Fruit fly (Drosophila melanogaster) whole organism, embryonic: ENCODE measurements around the gene CNPYb.

Experiments
- CG10209 ChIP-seq: fragments of 200-800 bp; sonication (Bioruptor generic); optimal IDR thresholded peaks from 3 replicates; lab custom pipeline; 2017; ENCODE audit warnings: missing biosample characterization, mild to moderate bottlenecking, missing genetic modification characterization, missing genetic modification reagents
- CG12391 ChIP-seq: fragments of 200-800 bp; sonication (Bioruptor generic); optimal IDR thresholded peaks from 3 replicates; lab custom pipeline; 2018; ENCODE audit warnings: missing biosample characterization, mild to moderate bottlenecking, missing genetic modification characterization, moderate library complexity
- CG13123 ChIP-seq: fragments of 200-800 bp; sonication (Bioruptor generic); optimal IDR thresholded peaks from 2 replicates; lab custom pipeline; 2016; ENCODE audit warnings: missing biosample characterization, missing genetic modification characterization
- CG13287 ChIP-seq: fragments of 200-800 bp; sonication (Bioruptor generic); IDR thresholded peaks from 2 replicates; pipeline ENCODE4 v1.3.6; 2022; ENCODE audit warnings: missing biosample characterization, missing genetic modification characterization; ENCODE audit not compliant: partially characterized antibody
- CG14014 ChIP-seq: fragments of 200-800 bp; sonication (Bioruptor generic); IDR thresholded peaks from 2 replicates; pipeline ENCODE4 v1.3.6; 2022; ENCODE audit warnings: missing biosample characterization, missing genetic modification characterization
- CG14441 ChIP-seq: fragments of 200-800 bp; sonication (Bioruptor generic); IDR thresholded peaks from 2 replicates; pipeline ENCODE4 v1.3.6; 2022; ENCODE audit warnings: missing biosample characterization, missing genetic modification characterization
- CG15269 ChIP-seq: fragments of 200-800 bp; sonication (Bioruptor generic); optimal IDR thresholded peaks from 2 replicates; lab custom pipeline; 2018; ENCODE audit warnings: missing biosample characterization, mild to moderate bottlenecking, missing genetic modification characterization, moderate library complexity
- CG15696 ChIP-seq: fragments of 200-800 bp; sonication (Bioruptor generic); optimal IDR thresholded peaks from 2 replicates; lab custom pipeline; 2019; ENCODE audit warnings: missing biosample characterization, mild to moderate bottlenecking, missing genetic modification characterization, moderate library complexity
- CG16863 ChIP-seq: fragments of 200-800 bp; sonication (Bioruptor generic); optimal IDR thresholded peaks from 3 replicates; lab custom pipeline; 2016; ENCODE audit warnings: missing biosample characterization, missing genetic modification characterization
- CG17361 ChIP-seq: fragments of 200-800 bp; sonication (Bioruptor generic); IDR thresholded peaks from 3 replicates; pipeline ENCODE4 v1.3.6; 2022; ENCODE audit warnings: missing biosample characterization, missing genetic modification characterization
- CG18476 ChIP-seq: fragments of 200-800 bp; sonication (Bioruptor generic); optimal IDR thresholded peaks from 2 replicates; lab custom pipeline; 2016; ENCODE audit warnings: missing biosample characterization, mild to moderate bottlenecking, missing genetic modification characterization
- CG2875 ChIP-seq: fragments of 200-800 bp; sonication (Bioruptor generic); optimal IDR thresholded peaks from 2 replicates; lab custom pipeline; 2017; ENCODE audit warnings: missing biosample characterization, mild to moderate bottlenecking, missing genetic modification characterization, missing genetic modification reagents
- CG31365 ChIP-seq: fragments of 200-800 bp; sonication (Bioruptor generic); optimal IDR thresholded peaks from 2 replicates; lab custom pipeline; 2018; ENCODE audit warnings: missing biosample characterization, mild to moderate bottlenecking, missing genetic modification characterization
- CG31388 ChIP-seq: fragments of 200-800 bp; sonication (Bioruptor generic); optimal IDR thresholded peaks from 2 replicates; lab custom pipeline; 2016; ENCODE audit warnings: missing biosample characterization, missing genetic modification characterization
- CG33213 ChIP-seq: fragments of 200-800 bp; sonication (Bioruptor generic); optimal IDR thresholded peaks from 3 replicates; lab custom pipeline; 2016; ENCODE audit warnings: missing biosample characterization, missing genetic modification characterization
- CG33557 ChIP-seq: fragments of 200-800 bp; sonication (Bioruptor generic); optimal IDR thresholded peaks from 2 replicates; lab custom pipeline; 2019; ENCODE audit warnings: missing biosample characterization, mild to moderate bottlenecking, missing genetic modification characterization, moderate library complexity
- CG4404 ChIP-seq: fragments of 200-800 bp; sonication (Bioruptor generic); IDR thresholded peaks from 2 replicates; pipeline ENCODE4 v1.3.6; 2022; ENCODE audit warnings: missing biosample characterization, missing genetic modification characterization
- CG7987 ChIP-seq: fragments of 200-800 bp; sonication (Bioruptor generic); optimal IDR thresholded peaks from 2 replicates; lab custom pipeline; 2018; ENCODE audit warnings: missing biosample characterization, mild to moderate bottlenecking, missing genetic modification characterization, moderate library complexity
- CG8944 ChIP-seq: fragments of 200-800 bp; sonication (Bioruptor generic); optimal IDR thresholded peaks from 3 replicates; lab custom pipeline; 2016; ENCODE audit warnings: missing biosample characterization, missing genetic modification characterization
- CG9797 ChIP-seq: fragments of 200-800 bp; sonication (Bioruptor generic); optimal IDR thresholded peaks from 3 replicates; lab custom pipeline; 2018; ENCODE audit warnings: missing biosample characterization, mild to moderate bottlenecking, missing genetic modification characterization
- CG9817 ChIP-seq: fragments of 200-800 bp; sonication (Bioruptor generic); optimal IDR thresholded peaks from 2 replicates; lab custom pipeline; 2018; ENCODE audit warnings: missing biosample characterization, mild to moderate bottlenecking, missing genetic modification characterization, moderate library complexity
- Deaf1 ChIP-seq: fragments of 200-800 bp; optimal IDR thresholded peaks from 3 replicates; lab custom pipeline; 2019; ENCODE audit warnings: missing biosample characterization, mild to moderate bottlenecking, missing genetic modification characterization, moderate library complexity
- Drgx ChIP-seq: fragments of 200-800 bp; sonication (Bioruptor generic); IDR thresholded peaks from 2 replicates; pipeline ENCODE4 v1.3.6; 2022; ENCODE audit warnings: missing biosample characterization, missing genetic modification characterization
- Fer3 ChIP-seq: fragments of 200-800 bp; sonication (Bioruptor generic); optimal IDR thresholded peaks from 2 replicates; lab custom pipeline; 2018; ENCODE audit warnings: missing biosample characterization, mild to moderate bottlenecking, missing genetic modification characterization, moderate library complexity
- GATAe ChIP-seq: fragments of 200-800 bp; sonication (Bioruptor generic); conservative IDR thresholded peaks from 2 replicates; pipeline ENCODE4 v1.3.6; 2022; ENCODE audit warnings: missing biosample characterization, missing genetic modification characterization
- Hr39 ChIP-seq: fragments of >200 bp; optimal IDR thresholded peaks from 2 replicates; lab custom pipeline; 2017
- NC2α ChIP-seq: fragments of 200-800 bp; sonication (Bioruptor generic); optimal IDR thresholded peaks from 2 replicates; lab custom pipeline; 2016; ENCODE audit warnings: missing biosample characterization, missing genetic modification characterization
- NK7.1 ChIP-seq: fragments of 200-800 bp; sonication (Bioruptor generic); optimal IDR thresholded peaks from 3 replicates; lab custom pipeline; 2016; ENCODE audit warnings: missing biosample characterization, missing genetic modification characterization
- Sox100B ChIP-seq: fragments of 200-800 bp; sonication (Bioruptor generic); optimal IDR thresholded peaks from 3 replicates; lab custom pipeline; 2018; ENCODE audit warnings: missing biosample characterization, mild to moderate bottlenecking, missing genetic modification characterization
- btn ChIP-seq: fragments of 200-800 bp; sonication (Bioruptor generic); optimal IDR thresholded peaks from 2 replicates; lab custom pipeline; 2016; ENCODE audit warnings: missing biosample characterization, missing genetic modification characterization
- cato ChIP-seq: fragments of 200-800 bp; sonication (Bioruptor generic); optimal IDR thresholded peaks from 2 replicates; lab custom pipeline; 2016; ENCODE audit warnings: missing biosample characterization, missing genetic modification characterization, borderline replicate concordance
- caup ChIP-seq: fragments of 200-800 bp; sonication (Bioruptor generic); optimal IDR thresholded peaks from 3 replicates; lab custom pipeline; 2017; ENCODE audit warnings: missing biosample characterization, mild to moderate bottlenecking, missing genetic modification characterization, moderate library complexity; ENCODE audit not compliant: severe bottlenecking
- corto ChIP-seq: fragments of 200-800 bp; sonication (Bioruptor generic); optimal IDR thresholded peaks from 2 replicates; lab custom pipeline; 2016; ENCODE audit warnings: missing biosample characterization, mild to moderate bottlenecking, missing genetic modification characterization, moderate library complexity
- crol ChIP-seq: fragments of 200-800 bp; sonication (Bioruptor generic); IDR thresholded peaks from 2 replicates; pipeline ENCODE4 v1.3.6; 2022; ENCODE audit warnings: missing biosample characterization, missing genetic modification characterization
- grau ChIP-seq: fragments of 200-800 bp; optimal IDR thresholded peaks from 3 replicates; lab custom pipeline; 2019; ENCODE audit warnings: missing biosample characterization, mild to moderate bottlenecking, missing genetic modification characterization, moderate library complexity
- hb ChIP-seq: fragments of 200-800 bp; sonication (Bioruptor generic); IDR thresholded peaks from 3 replicates; pipeline ENCODE4 v1.3.6; 2022; ENCODE audit warnings: missing biosample characterization, missing genetic modification characterization; ENCODE audit not compliant: partially characterized antibody
- lilli ChIP-seq: fragments of 200-800 bp; sonication (Bioruptor generic); optimal IDR thresholded peaks from 3 replicates; lab custom pipeline; 2016; ENCODE audit warnings: missing biosample characterization, missing genetic modification characterization
- prd ChIP-seq, 3 experiments: fragments of >200 bp in 2 of 3; fragments of 200-800 bp in 1 of 3; sonication (Bioruptor generic) in 1 of 3; optimal IDR thresholded peaks in 2 of 3; IDR thresholded peaks in 1 of 3; 2 replicates in 2 of 3; 3 replicates in 1 of 3; pipeline versions ENCODE4 v1.3.6 to Lab custom; 2017 to 2022; ENCODE audit warnings: missing biosample characterization in 1 of 3, missing genetic modification characterization in 1 of 3
- ro ChIP-seq: fragments of 200-800 bp; sonication (Bioruptor generic); IDR thresholded peaks from 2 replicates; pipeline ENCODE4 v1.3.6; 2022; ENCODE audit warnings: missing biosample characterization, missing genetic modification characterization
- row ChIP-seq: fragments of 200-800 bp; sonication (Bioruptor generic); IDR thresholded peaks from 3 replicates; pipeline ENCODE4 v1.3.6; 2022; ENCODE audit warnings: missing biosample characterization, missing genetic modification characterization
- run ChIP-seq: fragments of 200-800 bp; sonication (Bioruptor generic); optimal IDR thresholded peaks from 3 replicates; lab custom pipeline; 2018; ENCODE audit warnings: missing biosample characterization, mild to moderate bottlenecking, missing genetic modification characterization
- salm ChIP-seq: fragments of 200-800 bp; sonication (Bioruptor generic); optimal IDR thresholded peaks from 2 replicates; lab custom pipeline; 2018; ENCODE audit warnings: missing biosample characterization, mild to moderate bottlenecking, missing genetic modification characterization
- seq ChIP-seq: fragments of 200-800 bp; sonication (Bioruptor generic); IDR thresholded peaks from 2 replicates; pipeline ENCODE4 v1.3.6; 2022; ENCODE audit warnings: missing biosample characterization, missing genetic modification characterization
- tna ChIP-seq: fragments of 200-800 bp; sonication (Bioruptor generic); IDR thresholded peaks from 2 replicates; pipeline ENCODE4 v1.3.6; 2022; ENCODE audit warnings: missing biosample characterization, missing genetic modification characterization; ENCODE audit not compliant: partially characterized antibody
- vfl ChIP-seq: fragments of 200-800 bp; sonication (Bioruptor generic); optimal IDR thresholded peaks from 2 replicates; lab custom pipeline; 2016; ENCODE audit warnings: missing biosample characterization, missing genetic modification characterization
- wor ChIP-seq: fragments of 200-800 bp; sonication (Bioruptor generic); IDR thresholded peaks from 2 replicates; pipeline ENCODE4 v1.3.6; 2022; ENCODE audit warnings: missing biosample characterization, missing genetic modification characterization
- yki ChIP-seq: fragments of >200 bp; optimal IDR thresholded peaks from 3 replicates; lab custom pipeline; 2018
- zen2 ChIP-seq: fragments of 200-800 bp; sonication (Bioruptor generic); IDR thresholded peaks from 3 replicates; pipeline ENCODE4 v1.3.6; 2022; ENCODE audit warnings: missing biosample characterization, missing genetic modification characterization; ENCODE audit not compliant: partially characterized antibody

The CNPYb gene

DNA sequence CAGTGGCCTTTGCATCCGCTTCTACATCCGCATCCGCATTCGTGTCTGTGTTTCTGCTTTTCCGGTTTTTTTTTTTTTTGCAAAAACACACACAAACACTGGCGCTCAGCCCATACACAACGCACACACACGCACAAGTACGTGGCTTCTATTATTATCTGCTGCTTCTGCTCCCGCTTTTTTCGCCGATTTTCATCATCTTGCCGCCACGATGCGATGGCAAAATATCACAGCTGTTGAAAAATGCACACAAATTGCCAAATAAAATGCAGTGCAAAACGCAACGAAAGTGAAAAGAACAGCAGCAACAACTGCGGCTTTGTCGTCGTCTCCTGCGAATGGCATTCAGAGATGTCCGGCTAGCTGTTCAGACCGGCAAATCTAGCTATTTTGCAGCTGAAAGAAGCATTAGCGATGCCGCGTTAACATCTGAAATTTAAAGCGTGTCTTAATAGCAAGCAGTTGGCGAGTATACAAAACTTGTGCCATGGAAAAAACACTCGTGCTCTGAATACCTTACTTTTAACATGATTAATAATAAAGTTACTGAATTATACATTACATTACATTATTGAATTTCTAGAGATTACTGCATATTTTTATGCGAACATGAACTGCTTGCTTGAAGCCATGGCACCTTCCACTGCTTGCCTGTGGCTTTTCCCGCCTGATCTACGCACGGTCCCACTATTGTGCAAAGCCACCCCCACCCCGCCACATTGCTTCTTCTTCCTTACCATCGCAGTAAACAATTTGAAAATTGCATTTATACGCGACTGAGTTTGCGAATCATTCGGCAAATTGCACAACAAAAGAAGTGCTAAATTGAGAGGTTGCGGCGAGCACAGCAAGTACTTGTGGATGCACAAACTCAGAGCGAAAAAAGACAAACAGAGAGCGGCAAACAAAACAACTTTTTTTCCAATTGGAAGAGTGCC, 33.3 kb downstream of the CNPYb start, which contains the start of the genes Ugt316A1 and Sfxn2 (continued):
- TF ChIP-seq CG10209 (GFP tag; lab: Kevin White, UChicago) = peak; percentile 26
- no peak for TF ChIP-seq CG2875 (GFP tag; lab: Kevin White, UChicago)
- 0 out of 2 replicates have a peak, but pooled peaks have one; percentile 7 for TF ChIP-seq seq
- peak; percentile 64; the same call in 1 of the 2 replicates for TF ChIP-seq crol (GFP tag; lab: Robert Waterston, UW)
- TF ChIP-seq NC2α (GFP tag; lab: Kevin White, UChicago) = no peak
- no peak for TF ChIP-seq GATAe
- peak; percentile 55 for TF ChIP-seq CG14441 (GFP tag; lab: Robert Waterston, UW)
- TF ChIP-seq yki (lab: Kevin White, UChicago) = peak; percentile 65
- no peak for TF ChIP-seq CG14014 (GFP tag; lab: Robert Waterston, UW)
- TF ChIP-seq CG33213 (GFP tag; lab: Kevin White, UChicago) = no peak
- peak; percentile 39 for TF ChIP-seq vfl
- peak; percentile 75 for TF ChIP-seq lilli
- no peak for TF ChIP-seq btn (GFP tag; lab: Kevin White, UChicago)
- TF ChIP-seq cato = no peak
- no peak for TF ChIP-seq wor (GFP tag; lab: Robert Waterston, UW)
- TF ChIP-seq CG9817 (tag; lab: Kevin White, UChicago) = peak; percentile 49
- peak; percentile 1 for TF ChIP-seq Fer3
- no peak for TF ChIP-seq CG31388
- peak; percentile 71 for TF ChIP-seq CG17361 (GFP tag; lab: Robert Waterston, UW)
- peak; percentile 2 for TF ChIP-seq CG15269 (tag; lab: Kevin White, UChicago)
- TF ChIP-seq CG12391 = peak; percentile 69
- TF ChIP-seq caup (GFP tag; lab: Kevin White, UChicago) = no peak
- peak; percentile 98 for TF ChIP-seq CG31365 (tag; lab: Kevin White, UChicago)
- no peak for TF ChIP-seq CG18476 (GFP tag; lab: Kevin White, UChicago)
- TF ChIP-seq CG13287 (GFP tag; lab: Robert Waterston, UW) = no peak; the same call in 1 of the 2 replicates
- TF ChIP-seq CG15696 = peak; percentile 59
- no peak for TF ChIP-seq ro (GFP tag; lab: Robert Waterston, UW)
- TF ChIP-seq CG33557 (GFP tag; lab: Kevin White, UChicago) = peak; percentile 35
- TF ChIP-seq zen2 (GFP tag; lab: Robert Waterston, UW) = no peak
- no peak for TF ChIP-seq Sox100B (GFP tag; lab: Kevin White, UChicago)
- TF ChIP-seq run (tag; lab: Kevin White, UChicago) = no peak
- no peak for TF ChIP-seq Hr39 (lab: Kevin White, UChicago)
- peak; percentile 48; the same call in 1 of the 2 replicates for TF ChIP-seq CG4404 (GFP tag; lab: Robert Waterston, UW)
- TF ChIP-seq tna (GFP tag; lab: Robert Waterston, UW) = no peak
- TF ChIP-seq CG13123 = no peak
- TF ChIP-seq Deaf1 (tag; lab: Kevin White, UChicago) = no peak
- TF ChIP-seq Drgx (GFP tag; lab: Robert Waterston, UW) = 0 out of 2 replicates have a peak, but pooled peaks have one; percentile 25
- no peak for TF ChIP-seq corto (GFP tag; lab: Kevin White, UChicago)
- TF ChIP-seq CG7987 (GFP tag; lab: Kevin White, UChicago) = no peak
- no peak for TF ChIP-seq salm (tag; lab: Kevin White, UChicago)
- peak; percentile 88 for TF ChIP-seq CG9797 (GFP tag; lab: Kevin White, UChicago)
- TF ChIP-seq CG8944 (GFP tag; lab: Kevin White, UChicago) = peak; percentile 39
- TF ChIP-seq row (GFP tag; lab: Robert Waterston, UW) = peak; percentile 87
- TF ChIP-seq NK7.1 (GFP tag; lab: Kevin White, UChicago) = no peak
- TF ChIP-seq grau (tag; lab: Kevin White, UChicago) = peak; percentile 42
- TF ChIP-seq CG16863 (GFP tag; lab: Kevin White, UChicago) = no peak
- no peak for TF ChIP-seq prd (optimal IDR thresholded peaks at IDR 0.05; lab: Kevin White, UChicago)
- TF ChIP-seq prd (GFP tag; IDR thresholded peaks at IDR 0.05; lab: Robert Waterston, UW) = peak; percentile 50; the same call in 1 of the 3 replicates
- TF ChIP-seq hb (GFP tag; lab: Robert Waterston, UW) = no peak
